Fruit fly (Drosophila melanogaster): Measurements from ENCODE around the gene CG33641.

Gene CG33641

dm6 chr2L:13512182-13513032 lies 16.4 kb upstream of the CG33641 start:
- TF ChIP-seq dl (GFP tag; optimal IDR thresholded peaks at IDR 0.05; ENCODE audit: insufficient read depth in 1 of 2, partially characterized antibody in 2 of 2) (peak; percentile 87 to 94), rgr (GFP tag; optimal IDR thresholded peaks at IDR 0.05) (peak; percentile 7), CrebA (GFP tag; optimal IDR thresholded peaks at IDR 0.05; ENCODE audit: borderline replicate concordance) (no peak), OdsH (GFP tag; optimal IDR thresholded peaks at IDR 0.05) (peak; percentile 31), Vsx2 (GFP tag; optimal IDR thresholded peaks at IDR 0.05; ENCODE audit: partially characterized antibody) (peak; percentile 59), foxo (GFP tag; optimal IDR thresholded peaks at IDR 0.05) (peak in 1 of 2 experiments; percentile 7), dsf (GFP tag; optimal IDR thresholded peaks at IDR 0.05; ENCODE audit: borderline replicate concordance) (no peak), h (GFP tag; optimal IDR thresholded peaks at IDR 0.05) (peak; percentile 90), usp (GFP tag; optimal IDR thresholded peaks at IDR 0.05) (no peak), ey (GFP tag; optimal IDR thresholded peaks at IDR 0.05) (peak; percentile 6), fru (GFP tag; optimal IDR thresholded peaks at IDR 0.05) (peak; percentile 13), Dif (GFP tag; optimal IDR thresholded peaks at IDR 0.05; ENCODE audit: partially characterized antibody) (peak; percentile 92), Hr83 (GFP tag; optimal IDR thresholded peaks at IDR 0.05; ENCODE audit: poor library complexity, severe bottlenecking) (peak; percentile 26), Rel (GFP tag; optimal IDR thresholded peaks at IDR 0.05) (no peak), Rel (tag; optimal IDR thresholded peaks at IDR 0.05) (peak; percentile 16)

- TF ChIP-seq Dfd (GFP tag; optimal IDR thresholded peaks at IDR 0.05) (peak; percentile 42), Abd-B (GFP tag; optimal IDR thresholded peaks at IDR 0.05) (no peak), N (GFP tag; optimal IDR thresholded peaks at IDR 0.05) (no peak)
Measured at dm6 chr2L:13513033-13513330, 15.9 kb upstream of the CG33641 start.

dm6 chr2L:13513331-13514261 lies 15.2 kb upstream of the CG33641 start:
- TF ChIP-seq N (GFP tag; optimal IDR thresholded peaks at IDR 0.05) (no peak), lola (GFP tag; optimal IDR thresholded peaks at IDR 0.05) (no peak), jim (GFP tag; optimal IDR thresholded peaks at IDR 0.05) (peak; percentile 75), OdsH (GFP tag; optimal IDR thresholded peaks at IDR 0.05) (peak; percentile 65), ey (GFP tag; optimal IDR thresholded peaks at IDR 0.05) (peak; percentile 69), Hnf4 (GFP tag; optimal IDR thresholded peaks at IDR 0.05) (peak; percentile 75), pan (optimal IDR thresholded peaks at IDR 0.05) (no peak), Sp1 (GFP tag; optimal IDR thresholded peaks at IDR 0.05) (peak; percentile 59), Vsx2 (GFP tag; optimal IDR thresholded peaks at IDR 0.05; ENCODE audit: partially characterized antibody) (peak; percentile 97), rgr (GFP tag; optimal IDR thresholded peaks at IDR 0.05) (peak; percentile 67), Dfd (GFP tag; optimal IDR thresholded peaks at IDR 0.05) (no peak), tai (GFP tag; optimal IDR thresholded peaks at IDR 0.05) (peak; percentile 26), Mio (GFP tag; optimal IDR thresholded peaks at IDR 0.05) (no peak), Dif (GFP tag; optimal IDR thresholded peaks at IDR 0.05; ENCODE audit: partially characterized antibody) (peak; percentile 100), sage (GFP tag; optimal IDR thresholded peaks at IDR 0.05) (peak; percentile 42), Rel (GFP tag; optimal IDR thresholded peaks at IDR 0.05) (no peak), Rel (tag; optimal IDR thresholded peaks at IDR 0.05) (no peak), br (GFP tag; optimal IDR thresholded peaks at IDR 0.05) (peak; percentile 66), Jra (GFP tag; optimal IDR thresholded peaks at IDR 0.05) (no peak), fru (GFP tag; optimal IDR thresholded peaks at IDR 0.05) (peak; percentile 64), HLH106 (tag; optimal IDR thresholded peaks at IDR 0.05) (peak; percentile 74), dsf (GFP tag; optimal IDR thresholded peaks at IDR 0.05; ENCODE audit: borderline replicate concordance) (no peak), foxo (GFP tag; optimal IDR thresholded peaks at IDR 0.05) (peak in 1 of 2 experiments; percentile 75), CG32264 (GFP tag; optimal IDR thresholded peaks at IDR 0.05) (peak; percentile 31), dl (GFP tag; optimal IDR thresholded peaks at IDR 0.05; ENCODE audit: insufficient read depth in 1 of 2, partially characterized antibody in 2 of 2) (peak; percentile 98 to 99), h (GFP tag; optimal IDR thresholded peaks at IDR 0.05) (peak; percentile 24), GATAd (GFP tag; optimal IDR thresholded peaks at IDR 0.05) (no peak), Myc (optimal IDR thresholded peaks at IDR 0.05) (no peak), usp (GFP tag; optimal IDR thresholded peaks at IDR 0.05) (no peak), Abd-B (GFP tag; optimal IDR thresholded peaks at IDR 0.05) (no peak), psq (GFP tag; optimal IDR thresholded peaks at IDR 0.05) (peak; percentile 51), dmrt93B (GFP tag; optimal IDR thresholded peaks at IDR 0.05) (peak; percentile 61), CrebA (GFP tag; optimal IDR thresholded peaks at IDR 0.05; ENCODE audit: borderline replicate concordance) (peak; percentile 11), sv (GFP tag; optimal IDR thresholded peaks at IDR 0.05) (peak; percentile 74), Hr78 (GFP tag; optimal IDR thresholded peaks at IDR 0.05) (no peak), Hr83 (GFP tag; optimal IDR thresholded peaks at IDR 0.05; ENCODE audit: poor library complexity, severe bottlenecking) (peak; percentile 58), woc (GFP tag; optimal IDR thresholded peaks at IDR 0.05) (peak; percentile 87), CG9705 (GFP tag; optimal IDR thresholded peaks at IDR 0.05) (peak; percentile 21), brk (GFP tag; optimal IDR thresholded peaks at IDR 0.05) (peak; percentile 52)

Data from whole organism, wandering third instar larva.